Fruit fly (Drosophila melanogaster) whole organism, adult: ENCODE results near the gene CG43136.

ENCODE experiments used
- CG11617 ChIP-seq: fragments of 200-800 bp; sonication (Bioruptor generic); optimal IDR thresholded peaks from 2 replicates; lab custom pipeline; 2017; ENCODE audit warnings: mild to moderate bottlenecking, missing biosample characterization, missing genetic modification reagents, missing genetic modification characterization
- CG14711 ChIP-seq: fragments of 200-800 bp; sonication (Bioruptor generic); optimal IDR thresholded peaks from 2 replicates; lab custom pipeline; 2018; ENCODE audit warnings: missing biosample characterization, mild to moderate bottlenecking, missing genetic modification characterization, moderate library complexity
- CG1620 ChIP-seq: fragments of 200-800 bp; sonication (Bioruptor generic); optimal IDR thresholded peaks from 2 replicates; lab custom pipeline; 2016; ENCODE audit warnings: missing biosample characterization, missing genetic modification characterization
- CG7045 ChIP-seq: fragments of 200-800 bp; sonication (Bioruptor generic); optimal IDR thresholded peaks from 2 replicates; lab custom pipeline; 2017; ENCODE audit warnings: missing biosample characterization, mild to moderate bottlenecking, missing genetic modification characterization
- Clk ChIP-seq: fragments of 200-800 bp; sonication (Bioruptor generic); optimal IDR thresholded peaks from 2 replicates; lab custom pipeline; 2017; ENCODE audit warnings: missing biosample characterization, missing genetic modification characterization
- Crg-1 ChIP-seq: fragments of 200-800 bp; sonication (Bioruptor generic); optimal IDR thresholded peaks from 2 replicates; lab custom pipeline; 2016; ENCODE audit warnings: missing biosample characterization, missing genetic modification characterization
- Hr96 ChIP-seq: fragments of 200-800 bp; sonication (Bioruptor generic); optimal IDR thresholded peaks from 2 replicates; lab custom pipeline; 2016; ENCODE audit warnings: missing biosample characterization, missing genetic modification characterization
- Mnt ChIP-seq: fragments of 200-800 bp; sonication (Bioruptor generic); optimal IDR thresholded peaks from 2 replicates; lab custom pipeline; 2016; ENCODE audit warnings: missing biosample characterization, mild to moderate bottlenecking, missing genetic modification characterization
- cic ChIP-seq: fragments of 200-800 bp; sonication (Bioruptor generic); optimal IDR thresholded peaks from 2 replicates; lab custom pipeline; 2017; ENCODE audit warnings: missing biosample characterization, mild to moderate bottlenecking, missing genetic modification characterization, moderate library complexity
- cnc ChIP-seq, 2 experiments: fragments of >200 bp; optimal IDR thresholded peaks; 2 replicates each; lab custom pipeline; 2017
- kay ChIP-seq: fragments of 200-800 bp; sonication (Bioruptor generic); peaks from one replicate; lab custom pipeline; 2016; ENCODE audit warnings: missing biosample characterization, missing genetic modification characterization, borderline replicate concordance
- pad ChIP-seq: fragments of 200-800 bp; sonication (Bioruptor generic); optimal IDR thresholded peaks from 3 replicates; lab custom pipeline; 2017; ENCODE audit warnings: missing biosample characterization, missing genetic modification characterization, mild to moderate bottlenecking, moderate library complexity, missing genetic modification reagents
- tj ChIP-seq: fragments of 200-800 bp; sonication (Bioruptor generic); optimal IDR thresholded peaks from 3 replicates; lab custom pipeline; 2017; ENCODE audit warnings: missing biosample characterization, mild to moderate bottlenecking, missing genetic modification characterization, moderate library complexity

- no peak for TF ChIP-seq Hr96 (GFP tag; lab: Kevin White, UChicago)
- TF ChIP-seq pad, result no peak
- no peak for TF ChIP-seq CG7045 (GFP tag; lab: Kevin White, UChicago)
- TF ChIP-seq CG14711, result no peak
- no peak for TF ChIP-seq tj
- TF ChIP-seq CG11617 (GFP tag; lab: Kevin White, UChicago), result no peak
- no peak for TF ChIP-seq kay
- no peak for TF ChIP-seq CG1620 (GFP tag; lab: Kevin White, UChicago)
- TF ChIP-seq Mnt (GFP tag; lab: Kevin White, UChicago), result no peak
- no peak for TF ChIP-seq cnc (optimal IDR thresholded peaks at IDR 0.05; lab: Kevin White, UChicago)
- no peak for TF ChIP-seq cic (GFP tag; lab: Kevin White, UChicago)
- TF ChIP-seq Crg-1 (GFP tag; lab: Kevin White, UChicago), result no peak
- no peak for TF ChIP-seq Clk (GFP tag; lab: Kevin White, UChicago)
Observed at dm6 chrX:5902701-5903100, 49.1 kb downstream of the CG43136 start.
